Worm (Caenorhabditis elegans) whole organism, dauer: ENCODE results near the gene Y22D7AL.4.

Source experiments
- unc-62 ChIP-seq: sonication (generic microtip); optimal IDR thresholded peaks from 2 replicates; lab custom pipeline; 2017; ENCODE audit warnings: missing biosample characterization, missing genetic modification reagents, missing genetic modification characterization

The Y22D7AL.4 gene

DNA sequence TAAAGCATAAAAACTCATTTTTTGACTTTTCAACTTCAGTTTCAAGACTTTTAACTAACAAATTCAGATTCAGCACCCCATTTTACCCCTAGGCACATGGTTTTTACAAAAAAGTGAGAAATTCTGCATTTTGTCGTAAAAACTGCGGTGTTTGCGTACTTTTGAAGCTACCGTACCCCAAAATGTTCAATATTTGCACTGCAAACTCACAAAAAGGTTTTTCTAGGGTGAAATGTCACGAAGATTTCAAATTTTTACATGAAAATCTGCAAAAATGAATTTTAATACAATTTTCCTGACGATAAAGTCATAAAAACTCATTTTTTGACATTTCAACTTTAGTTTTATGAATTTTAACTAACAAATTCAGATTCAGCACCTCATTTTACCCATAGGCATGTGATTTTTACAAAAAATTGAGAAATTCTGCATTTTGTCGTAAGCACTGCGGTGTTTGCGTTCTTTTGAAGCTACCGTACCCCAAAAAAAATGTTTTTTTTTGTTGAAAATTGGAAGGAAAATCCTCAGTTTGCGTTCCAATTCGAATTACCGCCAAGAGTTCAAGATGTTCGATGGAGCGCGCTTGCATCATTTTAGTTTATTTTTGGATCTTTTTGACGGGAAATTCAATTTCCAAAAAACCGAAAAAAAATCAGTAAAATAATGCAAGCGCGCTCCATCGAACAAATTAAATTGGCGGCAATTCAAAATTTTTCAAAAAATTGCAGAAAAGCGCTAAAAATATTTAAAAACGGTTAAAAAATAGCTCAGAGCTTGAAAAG is 10.0 kb upstream of the Y22D7AL.4 start:
- no peak for TF ChIP-seq unc-62 (GFP tag; lab: Kevin White, UChicago)

DNA sequence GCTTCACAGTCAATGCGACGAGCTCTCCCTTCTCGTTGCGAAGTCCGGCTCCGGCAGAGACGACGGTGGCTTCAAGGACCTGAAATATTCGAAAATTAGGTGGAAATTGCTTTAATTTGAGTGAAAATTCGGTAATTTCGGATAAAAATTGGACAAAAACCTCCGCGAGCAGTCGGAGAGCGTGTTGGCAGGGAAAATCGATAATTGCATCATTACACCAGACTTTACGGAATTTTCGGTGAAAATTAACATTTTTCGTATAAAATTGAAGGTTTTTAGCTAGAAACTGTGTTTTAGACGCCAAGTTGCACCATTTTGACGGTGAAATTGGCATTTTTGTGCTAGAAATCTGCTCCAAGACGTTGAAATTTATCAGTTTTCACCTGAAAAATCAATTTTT is 8.1 kb upstream of the Y22D7AL.4 start:
- no peak for TF ChIP-seq unc-62 (GFP tag; lab: Kevin White, UChicago)

- TF ChIP-seq unc-62 (GFP tag; lab: Kevin White, UChicago) = peak; percentile 24
These were observed 7.5 kb upstream of the Y22D7AL.4 start, which contains the start of gene Y22D7AL.10 for ce11 chrIII:1618915-1619314. TSS of gene Y22D7AL.10 (minus strand) at chrIII:1618929.

DNA sequence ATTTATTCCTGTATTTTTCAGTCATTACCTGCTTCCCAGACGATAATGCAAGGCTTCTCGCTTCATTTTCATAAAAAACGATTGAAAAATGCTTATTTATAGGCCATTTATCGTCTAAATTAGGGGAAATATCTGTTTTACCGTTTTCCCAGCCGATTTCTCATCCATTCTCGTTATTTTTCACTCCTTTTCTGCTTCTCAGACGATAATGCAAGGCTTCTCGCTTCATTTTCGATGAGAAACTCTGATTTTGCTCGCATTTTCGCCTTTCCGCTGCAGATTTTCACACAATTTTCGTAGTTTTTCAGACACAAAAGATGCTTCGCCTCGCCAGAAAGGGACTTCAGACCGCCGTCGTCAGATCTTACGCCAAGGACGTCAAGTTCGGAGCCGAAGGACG is 7.0 kb upstream of the Y22D7AL.4 start, which contains the start of gene hsp-60:
hsp-60 (plus strand) TSS at position 301 of the 400 bp plus-strand sequence.
- TF ChIP-seq unc-62 (GFP tag; lab: Kevin White, UChicago) = no peak

- no peak for TF ChIP-seq unc-62 (GFP tag; lab: Kevin White, UChicago)
These were observed 6.5 kb upstream of the Y22D7AL.4 start for ce11 chrIII:1619890-1620289.

ce11 chrIII:1621330-1621729 is 5.1 kb upstream of the Y22D7AL.4 start:
- no peak for TF ChIP-seq unc-62 (GFP tag; lab: Kevin White, UChicago)

DNA sequence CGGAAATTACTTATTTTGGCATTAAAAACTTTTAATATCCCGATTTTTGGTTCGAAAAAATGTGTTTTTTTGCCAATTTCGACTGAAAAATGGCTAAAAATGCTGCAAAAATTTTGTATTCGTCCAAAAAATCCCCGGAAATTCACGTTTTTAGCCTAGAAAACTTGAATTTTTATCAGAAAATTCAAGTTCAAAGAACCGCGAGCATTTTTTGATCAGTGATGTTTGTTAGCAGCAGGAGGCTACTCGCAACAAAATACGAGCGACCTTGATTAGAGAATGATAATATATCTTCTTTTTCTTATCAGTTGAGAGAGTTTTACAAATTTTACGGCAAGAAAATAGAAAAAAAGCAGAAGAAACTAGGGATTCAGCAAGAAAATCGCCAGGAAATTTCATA is 4.1 kb upstream of the Y22D7AL.4 start:
- TF ChIP-seq unc-62 (GFP tag; lab: Kevin White, UChicago) = no peak

- no peak for TF ChIP-seq unc-62 (GFP tag; lab: Kevin White, UChicago)
These were observed 664 bp upstream of the Y22D7AL.4 start for ce11 chrIII:1625660-1626275.

ce11 chrIII:1634270-1634669 is 7.8 kb downstream of the Y22D7AL.4 start, which contains the start of gene Y22D7AL.11:
TSS of gene Y22D7AL.11 (minus strand) at chrIII:1634370.
- TF ChIP-seq unc-62 (GFP tag; lab: Kevin White, UChicago) = no peak

DNA sequence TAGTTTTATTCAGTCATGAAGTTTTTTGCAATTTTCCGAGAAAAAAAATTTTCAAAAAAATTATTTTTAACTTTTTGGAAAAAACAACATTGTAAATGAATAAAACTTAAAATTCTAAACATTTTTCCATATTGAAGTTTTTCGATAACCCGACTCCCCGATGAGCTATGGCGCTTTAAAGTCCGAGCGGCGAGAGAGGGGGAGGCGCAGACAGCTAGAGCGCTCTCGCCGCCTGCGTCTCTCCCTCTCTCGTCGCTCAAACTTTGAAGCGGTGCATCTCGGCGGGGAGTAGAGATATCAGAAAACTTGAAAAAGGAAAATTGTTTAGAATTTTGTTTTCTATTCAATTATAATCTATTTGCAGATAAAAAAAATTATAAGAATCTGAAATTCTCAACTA is 11.9 kb downstream of the Y22D7AL.4 start:
- TF ChIP-seq unc-62 (GFP tag; lab: Kevin White, UChicago) = no peak

DNA sequence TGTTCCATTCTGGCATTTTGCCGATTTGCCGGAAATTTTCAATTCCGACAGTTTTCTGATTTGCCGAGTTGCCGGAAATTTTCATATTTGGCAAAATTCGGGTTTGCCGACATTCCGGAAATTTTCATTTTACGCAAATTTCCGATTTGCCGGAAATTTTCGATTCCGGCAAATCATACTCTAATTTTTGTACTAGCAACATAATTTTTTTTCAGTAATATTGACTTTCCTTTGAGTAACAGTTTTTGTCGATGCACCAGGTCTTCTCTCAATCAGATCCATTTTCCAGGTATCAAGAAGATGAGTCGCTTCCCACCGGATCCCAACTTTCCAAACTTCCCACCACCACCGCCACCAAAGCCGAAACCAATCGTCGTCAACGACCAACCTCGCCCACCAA is 14.7 kb downstream of the Y22D7AL.4 start, which contains the start of gene Y22D7AL.3:
Y22D7AL.3 (plus strand) TSS at position 301 of the 400 bp plus-strand sequence.
- no peak for TF ChIP-seq unc-62 (GFP tag; lab: Kevin White, UChicago)

DNA sequence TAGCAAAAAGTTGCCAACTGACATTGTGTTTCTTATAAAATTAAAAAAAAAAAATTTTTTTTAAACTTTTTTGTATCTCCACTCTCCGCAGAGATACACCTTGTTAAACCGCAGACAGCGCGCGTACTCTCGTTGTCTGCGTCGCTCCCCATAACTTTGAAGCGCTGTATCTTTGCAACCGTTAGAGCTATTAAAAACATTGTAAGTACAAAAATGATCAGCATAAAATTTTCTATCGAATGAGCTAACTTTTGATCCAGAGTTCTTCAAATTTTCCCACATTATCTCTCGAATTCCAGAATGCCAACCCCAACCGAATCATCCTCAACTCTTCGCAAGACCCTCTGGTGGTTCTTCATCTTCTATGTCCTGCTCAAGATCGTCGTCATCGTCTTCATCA is 25.7 kb downstream of the Y22D7AL.4 start, which contains the start of gene Y22D7AL.1:
Y22D7AL.1 (plus strand) TSS at position 301 of the 400 bp plus-strand sequence.
- TF ChIP-seq unc-62 (GFP tag; lab: Kevin White, UChicago) = no peak

DNA sequence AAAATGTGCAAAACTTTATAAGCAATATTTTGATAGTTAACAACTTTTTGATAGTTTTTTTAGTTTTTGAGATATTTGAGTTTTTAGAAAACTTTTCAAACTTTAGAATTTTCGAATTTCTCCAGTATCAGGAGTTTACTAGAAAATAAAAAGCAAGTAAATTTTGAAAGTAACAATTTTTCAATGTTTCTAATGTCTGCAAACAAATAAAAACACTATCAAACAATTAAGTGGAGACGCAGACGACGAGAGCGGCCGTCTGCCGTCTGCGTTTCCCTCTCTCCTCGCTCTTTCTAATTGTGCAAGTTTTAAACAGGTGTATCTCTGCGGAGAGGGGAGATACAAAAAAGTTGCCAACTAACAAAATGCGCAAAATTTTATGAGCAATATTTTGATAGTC is 26.5 kb downstream of the Y22D7AL.4 start:
- TF ChIP-seq unc-62 (GFP tag; lab: Kevin White, UChicago) = no peak

DNA sequence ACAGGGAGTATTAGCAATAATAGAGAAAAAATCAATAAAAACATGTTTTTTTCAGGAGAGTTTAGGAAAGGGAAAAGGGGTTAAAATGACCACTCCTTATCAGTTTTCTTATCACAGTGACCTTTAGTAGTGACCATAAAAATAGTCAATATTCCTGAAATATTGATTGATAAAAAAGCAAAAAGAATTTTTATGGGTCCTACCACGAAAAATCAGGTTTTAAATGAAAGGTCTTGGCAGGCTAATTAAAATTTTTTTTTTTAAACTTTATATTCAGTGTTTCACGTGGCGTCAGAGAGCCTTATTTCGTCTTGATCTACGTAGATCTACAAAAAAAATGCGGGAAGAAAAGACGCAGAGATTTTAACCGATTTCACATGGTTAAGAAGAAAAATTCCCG is 30.9 kb downstream of the Y22D7AL.4 start, which contains the start of gene cht-4:
cht-4 (minus strand) TSS at position 101 of the 400 bp plus-strand sequence.
- TF ChIP-seq unc-62 (GFP tag; lab: Kevin White, UChicago) = no peak

- no peak for TF ChIP-seq unc-62 (GFP tag; lab: Kevin White, UChicago)
These were observed 33.3 kb downstream of the Y22D7AL.4 start, which contains the start of gene Y22D7AL.15 for ce11 chrIII:1659763-1660162. TSS of gene Y22D7AL.15 (minus strand) at chrIII:1659863.

- TF ChIP-seq unc-62 (GFP tag; lab: Kevin White, UChicago) = no peak
These were observed 34.6 kb downstream of the Y22D7AL.4 start for ce11 chrIII:1661031-1661430.
